Worm (Caenorhabditis elegans): ENCODE data around the gene Y75B8A.37.
A peak's percentile ranks its signal among the peaks of the same experiment; 100 is the strongest.

Y75B8A.37 gene

ce11 chrIII:12273598-12274090 lies 41.6 kb upstream of the Y75B8A.37 start, which contains the start of the genes Y75B8A.24 and Y75B8A.25 (continued):
- TF ChIP-seq sma-9 (GFP tag; optimal IDR thresholded peaks at IDR 0.05) (no peak), sma-9 (tag; optimal IDR thresholded peaks at IDR 0.05) (no peak), sma-3 (GFP tag; optimal IDR thresholded peaks at IDR 0.05) (peak; percentile 71), unc-39 (tag; optimal IDR thresholded peaks at IDR 0.05) (no peak), nhr-25 (tag; optimal IDR thresholded peaks at IDR 0.05) (peak; percentile 77)

- TF ChIP-seq alr-1 (tag; optimal IDR thresholded peaks at IDR 0.05) (no peak), lin-13 (GFP tag; optimal IDR thresholded peaks at IDR 0.05) (no peak), gmeb-1 (tag; optimal IDR thresholded peaks at IDR 0.05) (peak; percentile 91), snpc-4 (tag; optimal IDR thresholded peaks at IDR 0.05) (no peak), ama-1 (optimal IDR thresholded peaks at IDR 0.05) (no peak), ZK546.5 (tag; optimal IDR thresholded peaks at IDR 0.05) (no peak), crh-2 (tag; optimal IDR thresholded peaks at IDR 0.05) (no peak), elt-1 (tag; optimal IDR thresholded peaks at IDR 0.05) (no peak), nhr-129 (tag; optimal IDR thresholded peaks at IDR 0.05) (no peak), unc-39 (tag; optimal IDR thresholded peaks at IDR 0.05) (no peak), unc-55 (GFP tag; optimal IDR thresholded peaks at IDR 0.05) (peak; percentile 63), nhr-6 (tag; optimal IDR thresholded peaks at IDR 0.05) (no peak), nhr-25 (tag; optimal IDR thresholded peaks at IDR 0.05) (no peak), elt-3 (tag; optimal IDR thresholded peaks at IDR 0.05) (no peak), sma-3 (GFP tag; optimal IDR thresholded peaks at IDR 0.05) (no peak), Y55F3AM.14 (GFP tag; optimal IDR thresholded peaks at IDR 0.05) (no peak), R02D3.7 (tag; optimal IDR thresholded peaks at IDR 0.05) (peak; percentile 57)
These were observed 36.5 kb upstream of the Y75B8A.37 start for ce11 chrIII:12278766-12279165.

- TF ChIP-seq mab-5 (tag; optimal IDR thresholded peaks at IDR 0.05) (no peak), ama-1 (optimal IDR thresholded peaks at IDR 0.05) (no peak), unc-55 (GFP tag; optimal IDR thresholded peaks at IDR 0.05) (no peak), aly-2 (tag; optimal IDR thresholded peaks at IDR 0.05) (no peak), nhr-23 (tag; optimal IDR thresholded peaks at IDR 0.05) (no peak), ztf-11 (tag; optimal IDR thresholded peaks at IDR 0.05) (no peak), Y55F3AM.14 (GFP tag; optimal IDR thresholded peaks at IDR 0.05) (no peak), lin-13 (GFP tag; optimal IDR thresholded peaks at IDR 0.05) (no peak), egl-27 (tag; optimal IDR thresholded peaks at IDR 0.05) (no peak)
These were observed 31.1 kb upstream of the Y75B8A.37 start for ce11 chrIII:12284157-12284556.

- no peak for TF ChIP-seq lin-13 (GFP tag; optimal IDR thresholded peaks at IDR 0.05)
- TF ChIP-seq ztf-11 (tag; optimal IDR thresholded peaks at IDR 0.05), result no peak
- TF ChIP-seq sem-4 (tag; optimal IDR thresholded peaks at IDR 0.05), result no peak
- TF ChIP-seq F13H6.1 (tag; optimal IDR thresholded peaks at IDR 0.05), result no peak
- TF ChIP-seq Y55F3AM.14 (GFP tag; optimal IDR thresholded peaks at IDR 0.05), result no peak
These were observed 22.8 kb upstream of the Y75B8A.37 start for ce11 chrIII:12292465-12292864.

ce11 chrIII:12297303-12297702 lies 18.0 kb upstream of the Y75B8A.37 start:
- TF ChIP-seq sma-3 (GFP tag; optimal IDR thresholded peaks at IDR 0.05), result no peak
- TF ChIP-seq nhr-129 (tag; optimal IDR thresholded peaks at IDR 0.05), result no peak
- no peak for TF ChIP-seq lsy-2 (tag; optimal IDR thresholded peaks at IDR 0.05)
- TF ChIP-seq lin-11 (tag; optimal IDR thresholded peaks at IDR 0.05), result no peak
- TF ChIP-seq gmeb-1 (tag; optimal IDR thresholded peaks at IDR 0.05), result no peak
- TF ChIP-seq nhr-237 (tag; optimal IDR thresholded peaks at IDR 0.05), result no peak
- no peak for TF ChIP-seq F13H6.1 (tag; optimal IDR thresholded peaks at IDR 0.05)
- no peak for TF ChIP-seq aly-2 (tag; optimal IDR thresholded peaks at IDR 0.05)
- TF ChIP-seq Y55F3AM.14 (GFP tag; optimal IDR thresholded peaks at IDR 0.05), result no peak

- TF ChIP-seq sma-3 (GFP tag; optimal IDR thresholded peaks at IDR 0.05) (no peak), dmd-4 (tag; optimal IDR thresholded peaks at IDR 0.05) (no peak), fos-1 (tag; optimal IDR thresholded peaks at IDR 0.05) (no peak), elt-1 (tag; optimal IDR thresholded peaks at IDR 0.05) (no peak), nhr-77 (tag; optimal IDR thresholded peaks at IDR 0.05) (no peak), nhr-6 (tag; optimal IDR thresholded peaks at IDR 0.05) (no peak), gmeb-1 (tag; optimal IDR thresholded peaks at IDR 0.05) (no peak), nhr-11 (tag; optimal IDR thresholded peaks at IDR 0.05) (no peak), lsy-2 (tag; optimal IDR thresholded peaks at IDR 0.05) (no peak), unc-39 (tag; optimal IDR thresholded peaks at IDR 0.05) (no peak), aly-2 (tag; optimal IDR thresholded peaks at IDR 0.05) (no peak), nhr-129 (tag; optimal IDR thresholded peaks at IDR 0.05) (no peak), lin-11 (tag; optimal IDR thresholded peaks at IDR 0.05) (no peak), ztf-11 (tag; optimal IDR thresholded peaks at IDR 0.05) (no peak), skn-1 (tag; optimal IDR thresholded peaks at IDR 0.05) (no peak), ceh-82 (tag; optimal IDR thresholded peaks at IDR 0.05) (no peak), ztf-1 (GFP tag; conservative IDR thresholded peaks at IDR 0.05) (no peak), peb-1 (tag; optimal IDR thresholded peaks at IDR 0.05) (no peak)
These were observed 16.0 kb upstream of the Y75B8A.37 start for ce11 chrIII:12299259-12299658.

Data from whole organism, L2 larva.